Worm (Caenorhabditis elegans): ENCODE results near the gene spp-5.
A peak's percentile ranks its signal among the peaks of the same experiment; 100 is the strongest.

The spp-5 gene

DNA sequence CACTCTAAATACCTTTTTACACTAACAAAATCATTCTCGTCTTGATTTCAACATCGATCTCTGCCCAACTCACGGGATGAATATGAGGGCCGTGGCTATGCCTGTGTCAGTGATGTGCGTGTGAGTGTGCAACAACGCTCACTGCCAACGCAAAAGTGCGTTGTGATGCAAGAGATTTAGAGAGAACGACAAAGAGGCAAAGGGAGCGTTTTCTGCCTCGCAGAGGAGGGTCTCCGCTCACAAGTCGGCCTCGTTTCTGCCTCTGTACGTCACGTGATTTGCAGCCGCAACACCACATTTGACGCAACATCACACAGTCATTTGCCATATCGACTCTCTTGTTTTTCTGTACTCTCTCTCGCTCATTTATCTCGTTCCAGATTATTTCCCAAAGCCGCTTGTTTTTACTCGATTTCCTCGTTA is 14.2 kb upstream of the spp-5 start, which contains the start of gene epg-7 (continued):
- TF ChIP-seq nhr-71 (tag; optimal IDR thresholded peaks at IDR 0.05) (peak; percentile 99), ztf-11 (tag; optimal IDR thresholded peaks at IDR 0.05) (peak in 1 of 2 experiments; percentile 89), dpl-1 (GFP tag; optimal IDR thresholded peaks at IDR 0.05) (peak; percentile 65 to 76 (median 71)), unc-86 (tag; optimal IDR thresholded peaks at IDR 0.05) (peak; percentile 94), egl-27 (tag; optimal IDR thresholded peaks at IDR 0.05) (peak; percentile 42 to 46), mdl-1 (tag; optimal IDR thresholded peaks at IDR 0.05) (peak; percentile 93 to 98), lir-3 (tag; optimal IDR thresholded peaks at IDR 0.05; ENCODE audit: poor library complexity) (peak; percentile 80), nhr-28 (tag; optimal IDR thresholded peaks at IDR 0.05) (no peak), ztf-4 (tag; optimal IDR thresholded peaks at IDR 0.05) (peak; percentile 96), ceh-82 (tag; optimal IDR thresholded peaks at IDR 0.05) (peak; percentile 77 to 91 (median 88)), F16B12.6 (tag; optimal IDR thresholded peaks at IDR 0.05) (peak; percentile 94), C34B4.2 (tag; optimal IDR thresholded peaks at IDR 0.05) (no peak), ces-1 (GFP tag; optimal IDR thresholded peaks at IDR 0.05) (no peak), Y116A8C.19 (tag; optimal IDR thresholded peaks at IDR 0.05; ENCODE audit: borderline replicate concordance) (no peak), xbp-1 (tag; optimal IDR thresholded peaks at IDR 0.05) (peak; percentile 98), nhr-76 (tag; optimal IDR thresholded peaks at IDR 0.05) (no peak), isw-1 (GFP tag; IDR thresholded peaks at IDR 0.05) (peak; percentile 90), vab-15 (tag; optimal IDR thresholded peaks at IDR 0.05) (no peak), nhr-19 (GFP tag; conservative IDR thresholded peaks at IDR 0.05) (peak; percentile 95), unc-98 (GFP tag; IDR thresholded peaks at IDR 0.05) (peak; percentile 31; the same call in 1 of the 2 replicates), hpl-2 (GFP tag; optimal IDR thresholded peaks at IDR 0.05) (peak; percentile 51), tlp-1 (tag; optimal IDR thresholded peaks at IDR 0.05) (no peak), ceh-90 (tag; optimal IDR thresholded peaks at IDR 0.05) (no peak), hlh-4 (tag; optimal IDR thresholded peaks at IDR 0.05) (no peak), nhr-11 (tag; optimal IDR thresholded peaks at IDR 0.05) (peak; percentile 71), fkh-10 (GFP tag; optimal IDR thresholded peaks at IDR 0.05) (peak; percentile 88), nhr-47 (tag; optimal IDR thresholded peaks at IDR 0.05) (peak; percentile 97), elt-2 (tag; optimal IDR thresholded peaks at IDR 0.05) (peak; percentile 89), pqm-1 (tag; optimal IDR thresholded peaks at IDR 0.05) (no peak), rnt-1 (tag; optimal IDR thresholded peaks at IDR 0.05) (peak; percentile 94)

DNA sequence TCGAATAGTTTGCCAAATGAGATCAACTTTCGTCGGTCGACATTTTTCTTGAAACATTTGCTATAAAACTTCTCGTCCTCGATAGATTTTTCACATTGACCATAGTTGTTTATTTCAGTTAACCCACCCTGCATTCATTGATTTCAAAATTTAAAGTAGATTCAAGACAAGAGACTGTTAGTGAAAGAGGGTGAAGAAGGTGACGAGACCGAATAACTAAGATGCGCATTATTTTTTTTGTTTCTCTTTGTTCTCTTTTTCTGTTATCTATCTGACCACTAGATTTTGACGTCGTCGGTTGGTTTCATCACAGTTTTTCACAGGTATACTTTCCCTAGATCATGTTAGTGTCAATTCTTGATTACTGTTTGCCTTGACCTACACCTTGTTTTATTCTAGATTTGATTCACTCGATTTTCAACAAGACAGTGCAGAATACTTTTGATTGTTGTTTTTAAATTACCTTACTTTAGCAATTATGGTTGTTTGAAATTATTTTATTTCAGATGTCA is 10.6 kb upstream of the spp-5 start, which contains the start of gene ttr-30:
ttr-30 (plus strand) TSS at position 265 of the 512 bp plus-strand sequence.
- TF ChIP-seq lin-14 (GFP tag; optimal IDR thresholded peaks at IDR 0.05) (peak; percentile 6), nhr-85 (tag) (peak; percentile 58), elt-3 (tag; optimal IDR thresholded peaks at IDR 0.05) (peak in 1 of 6 experiments; percentile 64), C34B4.2 (tag; optimal IDR thresholded peaks at IDR 0.05) (no peak), aly-2 (tag; optimal IDR thresholded peaks at IDR 0.05) (no peak), blmp-1 (tag; optimal IDR thresholded peaks at IDR 0.05) (peak; percentile 34)

DNA sequence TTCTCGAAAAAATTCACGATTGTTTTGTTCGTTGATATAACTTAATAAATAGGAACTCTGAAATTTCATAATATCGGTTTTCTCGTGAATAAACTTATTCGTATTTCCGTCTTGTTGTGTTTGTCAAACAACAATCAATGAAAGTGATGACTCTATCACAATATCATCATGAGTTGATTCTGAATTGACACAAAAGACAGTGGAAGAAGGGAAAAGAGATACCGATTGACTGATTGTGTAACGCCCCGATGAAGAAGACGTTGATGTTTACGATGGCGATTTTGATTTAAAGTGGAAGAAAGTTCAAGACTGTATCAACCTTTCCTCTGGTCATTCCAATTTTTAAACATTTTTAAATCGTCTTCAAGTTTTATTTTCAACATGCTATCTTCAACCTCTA is 9.4 kb upstream of the spp-5 start, which contains the start of gene ttr-59:
ttr-59 (plus strand) TSS at position 218 of the 400 bp plus-strand sequence.
- TF ChIP-seq nhr-85 (tag) (peak; percentile 72), efl-1 (optimal IDR thresholded peaks at IDR 0.05) (no peak), efl-1 (GFP tag; optimal IDR thresholded peaks at IDR 0.05 in 1 of 2) (no peak), lin-35 (GFP tag; optimal IDR thresholded peaks at IDR 0.05) (peak in 1 of 2 experiments; percentile 19), elt-3 (tag; optimal IDR thresholded peaks at IDR 0.05) (peak in 2 of 6 experiments; percentile 9 to 64), unc-30 (tag; optimal IDR thresholded peaks at IDR 0.05) (no peak), nhr-71 (tag; optimal IDR thresholded peaks at IDR 0.05) (peak; percentile 0), blmp-1 (tag; optimal IDR thresholded peaks at IDR 0.05) (peak; percentile 88), snu-23 (GFP tag; optimal IDR thresholded peaks at IDR 0.05) (peak; percentile 19), lin-14 (GFP tag; optimal IDR thresholded peaks at IDR 0.05) (peak; percentile 35), hlh-4 (tag; optimal IDR thresholded peaks at IDR 0.05) (no peak), skn-1 (tag; optimal IDR thresholded peaks at IDR 0.05) (peak; percentile 24)
